Worm (Caenorhabditis elegans) whole organism, L2 larva: ENCODE results near the gene emg-1.

Experiments used
- C34F6.9 ChIP-seq: fragments of 150-350 bp; optimal IDR thresholded peaks from 2 replicates; lab custom pipeline; 2014; ENCODE audit warnings: missing biosample characterization, missing genetic modification characterization
- F13H6.1 ChIP-seq: sonication (generic microtip); optimal IDR thresholded peaks from 2 replicates; lab custom pipeline; 2016; ENCODE audit warnings: missing genetic modification characterization, missing compliant biosample characterization
- R02D3.7 ChIP-seq: fragments of 150-350 bp; optimal IDR thresholded peaks from 2 replicates; lab custom pipeline; 2014; ENCODE audit warnings: missing biosample characterization, missing genetic modification characterization
- Y55F3AM.14 ChIP-seq: fragments of 200-800 bp; sonication (Bioruptor generic); optimal IDR thresholded peaks from 2 replicates; lab custom pipeline; 2018; ENCODE audit warnings: mild to moderate bottlenecking, missing genetic modification characterization, missing compliant biosample characterization
- ZK546.5 ChIP-seq: sonication (generic microtip); optimal IDR thresholded peaks from 2 replicates; lab custom pipeline; 2017; ENCODE audit warnings: missing biosample characterization, missing genetic modification characterization
- aly-2 ChIP-seq: fragments of 150-350 bp; optimal IDR thresholded peaks from 2 replicates; lab custom pipeline; 2014; ENCODE audit warnings: missing biosample characterization, missing genetic modification characterization
- ceh-82 ChIP-seq: fragments of 150-350 bp; optimal IDR thresholded peaks from 2 replicates; lab custom pipeline; 2014; ENCODE audit warnings: missing biosample characterization, missing genetic modification characterization
- crh-2 ChIP-seq: sonication (generic microtip); optimal IDR thresholded peaks from 2 replicates; lab custom pipeline; 2017; ENCODE audit warnings: missing biosample characterization, missing genetic modification characterization
- dmd-4 ChIP-seq: sonication (generic microtip); optimal IDR thresholded peaks from 2 replicates; lab custom pipeline; 2017; ENCODE audit warnings: missing biosample characterization, missing genetic modification characterization
- egl-27 ChIP-seq: sonication (generic microtip); optimal IDR thresholded peaks from 3 replicates; lab custom pipeline; 2017; ENCODE audit warnings: missing biosample characterization, missing genetic modification reagents, missing genetic modification characterization
- elt-1 ChIP-seq: fragments of 150-350 bp; optimal IDR thresholded peaks from 2 replicates; lab custom pipeline; 2014; ENCODE audit warnings: missing biosample characterization, missing genetic modification characterization
- elt-3 ChIP-seq: sonication (generic microtip); optimal IDR thresholded peaks from 2 replicates; lab custom pipeline; 2017; ENCODE audit warnings: missing biosample characterization, missing genetic modification characterization
- fos-1 ChIP-seq: fragments of 150-350 bp; optimal IDR thresholded peaks from 2 replicates; lab custom pipeline; 2014; ENCODE audit warnings: missing biosample characterization, missing genetic modification characterization
- gmeb-1 ChIP-seq: fragments of 150-350 bp; optimal IDR thresholded peaks from 2 replicates; lab custom pipeline; 2014; ENCODE audit warnings: missing biosample characterization, missing genetic modification characterization
- lin-11 ChIP-seq: fragments of 150-350 bp; sonication (generic microtip); optimal IDR thresholded peaks from 2 replicates; lab custom pipeline; 2014; ENCODE audit warnings: missing biosample characterization, missing genetic modification characterization, inconsistent platforms, mixed read lengths
- lin-13 ChIP-seq: fragments of 150-350 bp; optimal IDR thresholded peaks from 2 replicates; lab custom pipeline; 2014; ENCODE audit warnings: missing biosample characterization, missing genetic modification reagents, missing genetic modification characterization
- lin-39 ChIP-seq: fragments of 150-350 bp; optimal IDR thresholded peaks from 2 replicates; lab custom pipeline; 2014; ENCODE audit warnings: missing biosample characterization, missing genetic modification reagents, missing genetic modification characterization
- lsy-2 ChIP-seq, 2 experiments: fragments of 150-350 bp in 1 of 2; sonication (generic microtip) in 1 of 2; optimal IDR thresholded peaks; 2 replicates each; lab custom pipeline; 2014 to 2017; ENCODE audit warnings: missing biosample characterization in 2 of 2, missing genetic modification characterization in 2 of 2
- mab-5 ChIP-seq: fragments of 150-350 bp; optimal IDR thresholded peaks from 2 replicates; lab custom pipeline; 2014; ENCODE audit warnings: missing biosample characterization, missing genetic modification characterization
- mbf-1 ChIP-seq: sonication (generic microtip); optimal IDR thresholded peaks from 2 replicates; lab custom pipeline; 2017; ENCODE audit warnings: missing biosample characterization, missing genetic modification characterization
- mdl-1 ChIP-seq, 2 experiments: fragments of 150-350 bp in 1 of 2; sonication (generic microtip) in 1 of 2; optimal IDR thresholded peaks; 2 replicates each; lab custom pipeline; 2017; ENCODE audit warnings: missing biosample characterization in 2 of 2, missing genetic modification characterization in 2 of 2
- nhr-10 ChIP-seq: sonication (generic microtip); optimal IDR thresholded peaks from 2 replicates; lab custom pipeline; 2017; ENCODE audit warnings: missing biosample characterization, missing genetic modification characterization
- nhr-11 ChIP-seq: fragments of 150-350 bp; optimal IDR thresholded peaks from 2 replicates; lab custom pipeline; 2014; ENCODE audit warnings: missing biosample characterization, missing genetic modification characterization
- nhr-12 ChIP-seq: fragments of 150-350 bp; optimal IDR thresholded peaks from 2 replicates; lab custom pipeline; 2014; ENCODE audit warnings: missing biosample characterization, missing genetic modification characterization
- nhr-129 ChIP-seq: fragments of 150-350 bp; optimal IDR thresholded peaks from 2 replicates; lab custom pipeline; 2014; ENCODE audit warnings: missing biosample characterization, missing genetic modification characterization
- nhr-21 ChIP-seq: fragments of 150-350 bp; optimal IDR thresholded peaks from 2 replicates; lab custom pipeline; 2014; ENCODE audit warnings: missing biosample characterization, missing genetic modification characterization
- nhr-23 ChIP-seq: fragments of 150-350 bp; optimal IDR thresholded peaks from 2 replicates; lab custom pipeline; 2014; ENCODE audit warnings: missing biosample characterization, missing genetic modification reagents, missing genetic modification characterization
- nhr-237 ChIP-seq: fragments of 150-350 bp; optimal IDR thresholded peaks from 2 replicates; lab custom pipeline; 2014; ENCODE audit warnings: missing biosample characterization, missing genetic modification characterization
- nhr-25 ChIP-seq: fragments of 150-350 bp; sonication (generic microtip); optimal IDR thresholded peaks from 3 replicates; lab custom pipeline; 2014; ENCODE audit warnings: missing biosample characterization, missing genetic modification characterization
- nhr-6 ChIP-seq: fragments of 150-350 bp; optimal IDR thresholded peaks from 2 replicates; lab custom pipeline; 2014; ENCODE audit warnings: missing biosample characterization, missing genetic modification characterization
- nhr-77 ChIP-seq: fragments of 150-350 bp; optimal IDR thresholded peaks from 2 replicates; lab custom pipeline; 2014; ENCODE audit warnings: missing biosample characterization, missing genetic modification characterization
- peb-1 ChIP-seq: fragments of 150-350 bp; optimal IDR thresholded peaks from 2 replicates; lab custom pipeline; 2014; ENCODE audit warnings: missing biosample characterization, missing genetic modification characterization
- skn-1 ChIP-seq: sonication (generic microtip); optimal IDR thresholded peaks from 2 replicates; lab custom pipeline; 2017; ENCODE audit warnings: missing biosample characterization, missing genetic modification characterization
- sma-3 ChIP-seq: sonication (generic microtip); optimal IDR thresholded peaks from 2 replicates; lab custom pipeline; 2016; ENCODE audit warnings: missing genetic modification reagents, missing genetic modification characterization, missing compliant biosample characterization
- snpc-4 ChIP-seq: fragments of 150-350 bp; optimal IDR thresholded peaks from 2 replicates; lab custom pipeline; 2014; ENCODE audit warnings: missing biosample characterization, missing genetic modification characterization
- unc-39 ChIP-seq: fragments of 150-350 bp; optimal IDR thresholded peaks from 2 replicates; lab custom pipeline; 2014; ENCODE audit warnings: missing biosample characterization, missing genetic modification characterization
- unc-55 ChIP-seq: fragments of 150-350 bp; sonication (generic microtip); optimal IDR thresholded peaks from 3 replicates; lab custom pipeline; 2014; ENCODE audit warnings: missing biosample characterization, missing genetic modification reagents, missing genetic modification characterization
- unc-62 ChIP-seq: fragments of 150-350 bp; optimal IDR thresholded peaks from 2 replicates; lab custom pipeline; 2014; ENCODE audit warnings: missing biosample characterization, missing genetic modification reagents, missing genetic modification characterization
- zag-1 ChIP-seq: fragments of 150-350 bp; optimal IDR thresholded peaks from 2 replicates; lab custom pipeline; 2014; ENCODE audit warnings: missing biosample characterization, missing genetic modification characterization
- ztf-1 ChIP-seq: fragments of 200-800 bp; sonication (Bioruptor generic); conservative IDR thresholded peaks from 2 replicates; pipeline ENCODE4 v1.3.6; 2022; ENCODE audit warnings: missing genetic modification characterization, missing compliant biosample characterization
- ztf-11 ChIP-seq: sonication (generic microtip); optimal IDR thresholded peaks from 2 replicates; lab custom pipeline; 2017; ENCODE audit warnings: missing biosample characterization, missing genetic modification characterization
- ztf-4 ChIP-seq: fragments of 150-350 bp; optimal IDR thresholded peaks from 2 replicates; lab custom pipeline; 2014; ENCODE audit warnings: missing biosample characterization, missing genetic modification characterization

emg-1 gene

DNA sequence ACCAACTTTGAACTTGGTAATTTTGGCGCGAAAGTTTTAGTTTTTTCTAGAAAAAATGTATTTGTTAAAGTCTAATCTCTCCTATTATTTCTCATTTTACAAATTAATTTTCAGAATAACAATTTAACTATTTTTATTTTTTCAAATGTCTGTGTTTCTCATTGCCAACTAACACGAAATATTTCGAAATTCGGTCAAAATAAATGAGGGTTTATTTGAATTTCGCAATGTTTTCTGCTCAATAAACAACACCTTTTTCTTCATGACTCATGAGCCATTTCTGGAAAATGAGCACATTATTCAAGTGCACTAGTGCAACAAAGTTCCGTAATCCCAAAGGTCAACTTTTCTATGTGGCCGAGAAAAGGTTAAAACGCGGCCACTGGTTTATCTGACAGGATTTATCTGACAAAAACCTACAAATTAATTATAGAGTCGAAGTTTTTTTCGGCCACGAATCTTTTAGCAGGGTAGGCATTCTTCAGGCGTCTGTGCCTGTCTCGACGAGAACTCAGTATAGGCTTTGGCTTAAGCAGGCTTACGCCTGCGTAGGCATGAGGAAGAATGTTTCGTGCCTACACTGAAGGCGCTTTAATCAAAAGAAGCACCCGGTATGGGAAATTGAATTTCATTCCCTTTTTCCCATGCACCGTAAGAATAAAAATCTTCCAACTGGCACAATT, 10.8 kb upstream of the emg-1 start, which contains the start of gene Y39A1A.27:
Y39A1A.27 (plus strand) TSS at position 633 of the 683 bp plus-strand sequence.
- TF ChIP-seq nhr-23 (tag; lab: Kevin White, UChicago) = no peak
- TF ChIP-seq unc-55 (GFP tag; lab: Kevin White, UChicago) = peak; percentile 60

DNA sequence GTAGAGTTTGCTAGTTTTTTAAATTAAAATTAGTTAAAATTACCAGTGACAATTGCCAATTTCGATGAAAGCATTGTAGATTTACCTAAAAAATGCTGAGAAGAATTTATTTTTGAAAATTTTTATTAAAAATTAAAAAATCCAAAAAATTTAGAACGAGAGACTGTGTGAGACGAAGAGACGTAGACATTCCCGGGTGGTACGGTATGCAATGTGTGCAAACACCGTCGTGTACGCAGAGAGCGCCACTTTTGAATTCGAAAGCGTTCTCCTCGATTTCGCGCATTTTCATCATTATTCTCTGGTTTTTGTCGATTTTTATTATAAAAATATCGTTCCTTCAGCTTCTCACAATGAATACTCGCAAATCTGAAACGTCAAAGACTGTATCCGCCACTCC, 6.5 kb upstream of the emg-1 start, which contains the start of the genes dhs-11 and orc-1:
dhs-11 (minus strand) TSS at position 85 of the 400 bp plus-strand sequence.
orc-1 (plus strand) TSS at position 349 of the 400 bp plus-strand sequence.
- TF ChIP-seq crh-2 (tag; lab: Kevin White, UChicago) = peak; percentile 25
- TF ChIP-seq nhr-237 = no peak
- no peak for TF ChIP-seq nhr-77 (tag; lab: Kevin White, UChicago)
- no peak for TF ChIP-seq zag-1 (tag; lab: Kevin White, UChicago)
- TF ChIP-seq fos-1 (tag; lab: Kevin White, UChicago) = peak; percentile 13
- peak; percentile 10 for TF ChIP-seq nhr-21 (tag; lab: Kevin White, UChicago)
- TF ChIP-seq lsy-2 (tag; optimal IDR thresholded peaks at IDR 0.05; lab: Kevin White, UChicago) = peak; percentile 91 to 99
- TF ChIP-seq gmeb-1 (tag; lab: Kevin White, UChicago) = peak; percentile 87
- TF ChIP-seq egl-27 (tag; lab: Kevin White, UChicago) = no peak
- peak; percentile 15 for TF ChIP-seq sma-3 (GFP tag; lab: Kevin White, UChicago)
- no peak for TF ChIP-seq skn-1 (tag; lab: Kevin White, UChicago)
- TF ChIP-seq F13H6.1 (tag; lab: Kevin White, UChicago) = no peak
- TF ChIP-seq nhr-25 = peak; percentile 50
- TF ChIP-seq nhr-129 (tag; lab: Kevin White, UChicago) = peak; percentile 51
- TF ChIP-seq ceh-82 = no peak
- TF ChIP-seq lin-13 = peak; percentile 37
- peak; percentile 82 for TF ChIP-seq unc-55 (GFP tag; lab: Kevin White, UChicago)
- TF ChIP-seq lin-11 (tag; lab: Kevin White, UChicago) = peak; percentile 52
- peak; percentile 77 for TF ChIP-seq C34F6.9 (tag; lab: Kevin White, UChicago)
- no peak for TF ChIP-seq aly-2
- TF ChIP-seq mbf-1 (tag; lab: Kevin White, UChicago) = no peak

DNA sequence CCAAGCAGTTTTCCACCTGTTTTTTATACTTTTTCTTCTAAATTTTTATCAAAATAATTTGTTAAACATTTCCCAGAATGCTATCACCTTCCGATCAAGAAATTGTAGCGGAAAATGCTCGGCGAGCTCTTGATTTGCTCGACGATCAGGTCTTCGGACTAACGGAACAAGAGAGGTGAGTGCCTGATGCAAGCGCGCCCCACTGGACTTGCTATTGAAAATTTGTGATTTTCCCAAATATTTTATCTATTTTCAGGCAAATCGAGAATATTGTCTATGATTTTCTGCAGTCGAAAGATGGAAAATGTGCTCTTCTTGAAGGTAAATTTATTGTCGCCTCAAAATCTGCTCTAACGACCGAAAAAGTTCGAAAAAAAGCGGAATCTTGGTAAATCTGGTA, 3.2 kb upstream of the emg-1 start, which contains the start of gene orc-4:
orc-4 (plus strand) TSS at position 77 of the 400 bp plus-strand sequence.
- TF ChIP-seq lsy-2 (tag; optimal IDR thresholded peaks at IDR 0.05; lab: Kevin White, UChicago) (peak in 1 of 2 experiments; percentile 45), nhr-11 (no peak), skn-1 (tag; lab: Kevin White, UChicago) (no peak), Y55F3AM.14 (GFP tag; lab: Kevin White, UChicago) (no peak), gmeb-1 (tag; lab: Kevin White, UChicago) (no peak), nhr-10 (tag; lab: Kevin White, UChicago) (no peak), C34F6.9 (tag; lab: Kevin White, UChicago) (peak; percentile 19), ZK546.5 (no peak), aly-2 (no peak), ceh-82 (no peak), elt-3 (tag; lab: Kevin White, UChicago) (no peak), unc-39 (tag; lab: Kevin White, UChicago) (no peak), ztf-4 (no peak), peb-1 (tag; lab: Kevin White, UChicago) (no peak)
- TF ChIP-seq, all 48 proteins: peak for 2

DNA sequence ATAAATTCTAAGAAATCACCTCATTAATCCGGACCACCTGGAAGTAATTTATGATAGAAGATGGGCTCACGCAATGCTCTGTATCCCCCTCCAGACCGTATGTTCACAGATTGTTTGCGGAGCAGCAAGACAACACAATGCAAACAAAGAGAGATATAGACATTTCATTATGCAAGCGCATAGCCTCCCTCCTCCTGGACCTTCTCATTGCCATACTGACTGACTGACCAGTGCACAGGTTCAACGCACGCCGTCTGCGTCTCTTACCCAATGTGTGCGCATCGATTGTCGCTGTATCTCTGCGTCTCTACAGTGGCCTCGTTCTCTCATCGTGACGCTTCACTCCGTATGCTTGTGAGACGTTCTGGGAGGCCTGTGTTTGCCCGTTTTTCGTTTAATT, 2.3 kb downstream of the emg-1 start:
- no peak for TF ChIP-seq unc-62 (GFP tag; lab: Kevin White, UChicago)
- TF ChIP-seq nhr-12 (tag; lab: Kevin White, UChicago) = no peak
- TF ChIP-seq mab-5 (tag; lab: Kevin White, UChicago) = peak; percentile 20
- no peak for TF ChIP-seq R02D3.7 (tag; lab: Kevin White, UChicago)
- TF ChIP-seq C34F6.9 (tag; lab: Kevin White, UChicago) = peak; percentile 53
- no peak for TF ChIP-seq lin-13
- peak; percentile 20 for TF ChIP-seq crh-2 (tag; lab: Kevin White, UChicago)
- no peak for TF ChIP-seq ztf-4
- no peak for TF ChIP-seq Y55F3AM.14 (GFP tag; lab: Kevin White, UChicago)
- TF ChIP-seq gmeb-1 (tag; lab: Kevin White, UChicago) = no peak
- TF ChIP-seq ztf-11 (tag; lab: Kevin White, UChicago) = no peak
- peak; percentile 5 for TF ChIP-seq egl-27 (tag; lab: Kevin White, UChicago)
- no peak for TF ChIP-seq ZK546.5
- TF ChIP-seq sma-3 (GFP tag; lab: Kevin White, UChicago) = no peak
- TF ChIP-seq nhr-10 (tag; lab: Kevin White, UChicago) = no peak
- TF ChIP-seq elt-3 (tag; lab: Kevin White, UChicago) = no peak
- no peak for TF ChIP-seq elt-1 (tag; lab: Kevin White, UChicago)
- peak; percentile 20 for TF ChIP-seq zag-1 (tag; lab: Kevin White, UChicago)
- no peak for TF ChIP-seq nhr-23 (tag; lab: Kevin White, UChicago)
- TF ChIP-seq lin-39 (tag; lab: Kevin White, UChicago) = no peak
- TF ChIP-seq nhr-129 (tag; lab: Kevin White, UChicago) = peak; percentile 46
- TF ChIP-seq dmd-4 = no peak
- TF ChIP-seq nhr-237 = no peak
- TF ChIP-seq mdl-1 (tag; optimal IDR thresholded peaks at IDR 0.05; lab: Kevin White, UChicago) = peak in 1 of 2 experiments; percentile 24
- no peak for TF ChIP-seq nhr-6 (tag; lab: Kevin White, UChicago)
- peak; percentile 6 for TF ChIP-seq nhr-25
- TF ChIP-seq ztf-1 = no peak
- no peak for TF ChIP-seq mbf-1 (tag; lab: Kevin White, UChicago)
- TF ChIP-seq unc-39 (tag; lab: Kevin White, UChicago) = no peak
- peak; percentile 38 to 61 for TF ChIP-seq lsy-2 (tag; optimal IDR thresholded peaks at IDR 0.05; lab: Kevin White, UChicago)
- no peak for TF ChIP-seq ceh-82
- no peak for TF ChIP-seq aly-2
- no peak for TF ChIP-seq snpc-4
- no peak for TF ChIP-seq nhr-77 (tag; lab: Kevin White, UChicago)
- TF ChIP-seq F13H6.1 (tag; lab: Kevin White, UChicago) = peak; percentile 83
- TF ChIP-seq nhr-11 = no peak
